Worm (Caenorhabditis elegans): ENCODE data around the gene R07G3.8.
A peak's percentile ranks its signal among the peaks of the same experiment; 100 is the strongest.

R07G3.8 gene

DNA sequence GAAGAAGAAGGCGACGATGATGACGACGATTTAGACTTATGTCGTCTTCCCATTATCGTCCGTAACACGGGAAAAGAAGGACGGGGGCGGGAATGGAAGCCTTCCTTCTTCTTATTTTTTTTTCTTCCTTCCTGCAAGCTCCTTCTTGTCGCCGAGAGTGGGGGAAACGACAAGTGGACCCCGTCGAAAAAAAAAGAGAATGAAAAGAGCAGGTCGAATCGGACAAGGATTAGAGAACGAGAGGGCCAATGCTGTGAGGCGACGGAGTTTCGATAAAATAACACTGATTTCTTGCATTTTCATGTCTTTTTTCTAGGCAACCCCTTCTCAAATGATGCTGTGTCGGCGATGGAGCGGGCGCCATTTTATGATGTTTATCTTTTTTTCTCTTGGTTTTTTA is 30.9 kb upstream of the R07G3.8 start, which contains the start of gene pde-4:
Gene pde-4 (minus strand): TSS at position 76 of the 400 bp plus-strand sequence.
- TF ChIP-seq F49E8.2 (tag; optimal IDR thresholded peaks at IDR 0.05; ENCODE audit: borderline replicate concordance) (no peak), php-3 (GFP tag; IDR thresholded peaks at IDR 0.05) (no peak), unc-62 (GFP tag; optimal IDR thresholded peaks at IDR 0.05 in 1 of 2) (peak in 1 of 2 experiments; percentile 94), unc-62 (tag; optimal IDR thresholded peaks at IDR 0.05) (no peak), fkh-10 (GFP tag; optimal IDR thresholded peaks at IDR 0.05) (no peak), hmg-1.1 (GFP tag; IDR thresholded peaks at IDR 0.05) (0 out of 2 replicates have a peak, but pooled peaks have one; percentile 16)

DNA sequence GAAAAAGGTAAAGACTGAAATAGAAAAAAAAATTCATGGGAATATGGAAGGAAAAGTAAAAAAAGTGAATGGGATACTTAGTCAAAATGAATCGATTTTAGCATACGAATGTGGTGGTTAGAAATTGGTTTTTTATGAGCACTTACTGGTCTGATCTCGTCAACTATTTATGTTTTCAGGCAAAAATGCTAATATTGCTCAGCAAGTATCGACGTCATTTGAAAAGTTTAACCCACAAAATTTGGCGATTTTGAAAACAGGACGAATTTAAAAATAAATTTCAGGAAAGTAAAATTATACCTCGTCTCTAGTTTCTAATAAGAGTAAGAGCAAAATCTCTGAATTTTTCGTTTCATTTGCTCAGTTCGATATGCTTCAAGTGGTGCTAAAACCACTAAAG is 22.9 kb upstream of the R07G3.8 start:
- TF ChIP-seq aha-1 (tag) = peak; percentile 60
- TF ChIP-seq Y5F2A.4 (GFP tag; optimal IDR thresholded peaks at IDR 0.05) = no peak

DNA sequence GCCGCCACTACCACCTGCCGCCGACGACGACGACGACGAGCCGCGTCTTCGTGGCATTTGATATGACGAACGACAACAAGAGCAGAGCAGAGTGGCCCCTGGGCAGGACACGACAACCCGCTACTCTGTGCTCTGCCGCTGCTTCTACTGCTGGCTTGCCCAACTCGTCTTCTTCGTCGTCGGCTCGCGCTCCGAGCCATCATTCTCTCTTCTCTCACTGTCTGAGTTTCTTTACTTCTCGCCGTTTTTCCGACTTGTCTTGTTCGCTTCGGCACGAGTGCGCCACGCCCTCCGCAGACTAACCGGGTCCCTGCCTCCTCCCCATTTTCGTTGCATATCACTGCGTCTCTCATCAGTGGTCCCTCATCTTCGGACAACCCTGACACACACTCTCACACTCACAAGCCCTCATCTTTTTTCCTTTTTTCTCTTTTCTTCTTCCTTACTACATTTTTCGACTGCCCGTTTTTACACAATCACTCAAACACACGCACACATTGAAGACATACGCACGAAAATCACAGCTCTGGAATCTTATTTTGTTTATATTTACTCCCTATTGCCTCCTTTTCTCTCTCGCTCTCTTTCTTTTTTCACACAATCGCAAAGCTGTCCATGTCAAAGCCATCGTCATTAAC is 21.8 kb upstream of the R07G3.8 start:
- no peak for TF ChIP-seq nhr-6 (tag; optimal IDR thresholded peaks at IDR 0.05)
- TF ChIP-seq hif-1 (tag; optimal IDR thresholded peaks at IDR 0.05) = peak in 1 of 2 experiments; percentile 67
- TF ChIP-seq mdt-29 (GFP tag; IDR thresholded peaks at IDR 0.05) = no peak
- peak; percentile 45; the same call in 1 of the 2 replicates for TF ChIP-seq ceh-20 (GFP tag; IDR thresholded peaks at IDR 0.05)
- TF ChIP-seq Y48G9A.11 (GFP tag; IDR thresholded peaks at IDR 0.05) = no peak
- TF ChIP-seq nhr-11 (tag; optimal IDR thresholded peaks at IDR 0.05) = peak; percentile 39
- no peak for TF ChIP-seq zfp-2 (tag; optimal IDR thresholded peaks at IDR 0.05)
- no peak for TF ChIP-seq F49E8.2 (tag; optimal IDR thresholded peaks at IDR 0.05; ENCODE audit: borderline replicate concordance)
- TF ChIP-seq mdl-1 (tag; optimal IDR thresholded peaks at IDR 0.05) = peak; percentile 47 to 87
- TF ChIP-seq mep-1 (tag; optimal IDR thresholded peaks at IDR 0.05) = peak; percentile 70
- no peak for TF ChIP-seq nhr-237 (tag; optimal IDR thresholded peaks at IDR 0.05)
- no peak for TF ChIP-seq jun-1 (tag; optimal IDR thresholded peaks at IDR 0.05)
- TF ChIP-seq F37D6.2 (tag; optimal IDR thresholded peaks at IDR 0.05) = peak; percentile 51
- TF ChIP-seq saeg-2 (GFP tag; IDR thresholded peaks at IDR 0.05) = no peak
- TF ChIP-seq ceh-82 (tag; optimal IDR thresholded peaks at IDR 0.05) = no peak
- peak in 1 of 2 experiments; percentile 80 for TF ChIP-seq daf-16 (GFP tag; optimal IDR thresholded peaks at IDR 0.05)
- TF ChIP-seq daf-16 (tag; optimal IDR thresholded peaks at IDR 0.05) = no peak
- peak; percentile 36 for TF ChIP-seq dmd-6 (GFP tag; IDR thresholded peaks at IDR 0.05)
- TF ChIP-seq lsy-2 (tag; optimal IDR thresholded peaks at IDR 0.05) = peak; percentile 63 to 74
- TF ChIP-seq spr-1 (tag; optimal IDR thresholded peaks at IDR 0.05) = peak; percentile 13
- peak; percentile 28 for TF ChIP-seq nhr-48 (tag; optimal IDR thresholded peaks at IDR 0.05)
- TF ChIP-seq aha-1 (tag) = peak; percentile 85
- no peak for TF ChIP-seq sdz-12 (GFP tag; optimal IDR thresholded peaks at IDR 0.05)
- no peak for TF ChIP-seq ztf-11 (tag; optimal IDR thresholded peaks at IDR 0.05)
- no peak for TF ChIP-seq Y105C5A.15 (GFP tag; IDR thresholded peaks at IDR 0.05)
- peak in 1 of 2 experiments; percentile 97 for TF ChIP-seq unc-62 (GFP tag; optimal IDR thresholded peaks at IDR 0.05 in 1 of 2)
- TF ChIP-seq unc-62 (tag; optimal IDR thresholded peaks at IDR 0.05) = no peak
- TF ChIP-seq tra-1 (GFP tag; IDR thresholded peaks at IDR 0.05) = no peak
- TF ChIP-seq nhr-42 (GFP tag; IDR thresholded peaks at IDR 0.05) = no peak
- TF ChIP-seq hlh-30 (tag; optimal IDR thresholded peaks at IDR 0.05; ENCODE audit: insufficient read depth) = peak; percentile 78
- peak; percentile 25 for TF ChIP-seq mes-2 (tag; optimal IDR thresholded peaks at IDR 0.05; ENCODE audit: poor library complexity, severe bottlenecking)
- TF ChIP-seq ZK546.5 (tag; optimal IDR thresholded peaks at IDR 0.05) = no peak
- TF ChIP-seq lin-39 (tag; optimal IDR thresholded peaks at IDR 0.05) = peak; percentile 61
- TF ChIP-seq ctbp-1 (GFP tag; IDR thresholded peaks at IDR 0.05) = peak; percentile 84
- TF ChIP-seq nhr-77 (tag; optimal IDR thresholded peaks at IDR 0.05) = no peak
- peak; percentile 97 for TF ChIP-seq set-16 (GFP tag; IDR thresholded peaks at IDR 0.05)
- peak; percentile 83 for TF ChIP-seq rbr-2 (tag; optimal IDR thresholded peaks at IDR 0.05)
- peak; percentile 8; the same call in 1 of the 2 replicates for TF ChIP-seq lin-38 (GFP tag; IDR thresholded peaks at IDR 0.05)
- TF ChIP-seq lin-1 (GFP tag; IDR thresholded peaks at IDR 0.05) = no peak
- no peak for TF ChIP-seq lin-13 (GFP tag; optimal IDR thresholded peaks at IDR 0.05)
- peak; percentile 94 for TF ChIP-seq fkh-10 (GFP tag; optimal IDR thresholded peaks at IDR 0.05)
- TF ChIP-seq ZK337.2 (GFP tag; IDR thresholded peaks at IDR 0.05) = no peak
- TF ChIP-seq ceh-28 (tag; optimal IDR thresholded peaks at IDR 0.05) = no peak
